Fruit fly (Drosophila melanogaster): ENCODE results near the gene Meltrin.

Meltrin gene

DNA sequence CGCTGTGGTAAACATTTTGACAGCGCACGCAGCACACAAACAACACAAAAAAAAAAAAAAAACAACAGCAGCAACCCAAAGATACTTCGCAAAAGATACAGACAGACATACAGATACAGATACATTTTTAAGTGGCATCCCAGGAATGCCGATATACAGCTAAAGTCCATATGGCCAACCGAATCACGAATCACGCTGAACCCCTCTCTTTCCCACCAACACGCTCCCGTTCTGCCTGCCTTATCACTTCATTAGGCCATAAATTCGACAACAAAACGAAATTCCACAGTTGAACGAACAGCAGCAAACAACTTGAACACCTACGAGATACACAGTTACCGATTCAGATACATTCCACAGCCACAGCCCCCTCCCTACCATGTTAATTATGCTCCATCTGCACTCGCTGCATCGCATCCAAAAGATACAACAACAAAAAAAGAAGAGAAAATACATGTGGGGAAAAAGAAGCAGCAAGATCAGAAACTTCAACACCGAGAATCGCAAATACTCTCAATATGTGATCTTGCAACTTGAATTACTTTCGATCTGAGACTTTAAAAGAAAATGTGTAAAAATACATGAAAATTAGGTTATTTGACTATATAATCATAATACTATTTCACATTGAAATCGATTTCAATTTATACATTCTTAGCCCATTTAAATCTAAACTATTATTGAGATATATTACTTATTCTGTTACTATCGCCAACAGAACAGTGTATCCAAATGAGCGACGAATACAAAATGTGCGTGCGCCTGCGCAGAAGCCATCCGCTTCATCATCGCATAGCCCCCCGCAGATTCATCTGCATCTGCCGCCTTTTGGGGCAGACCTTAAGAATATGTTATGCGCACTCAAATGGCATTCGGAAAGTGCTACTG lies 19.3 kb upstream of the Meltrin start (continued):
- peak; percentile 21; the same call in 1 of the 2 replicates for TF ChIP-seq Awh (GFP tag; IDR thresholded peaks at IDR 0.05)
- 0 out of 2 replicates have a peak, but pooled peaks have one; percentile 37 for TF ChIP-seq nerfin-2 (GFP tag; IDR thresholded peaks at IDR 0.05; ENCODE audit: partially characterized antibody)
- no peak for TF ChIP-seq chn (GFP tag; optimal IDR thresholded peaks at IDR 0.05)
- peak; percentile 59; the same call in 2 of the 3 replicates for TF ChIP-seq CG17361 (GFP tag; IDR thresholded peaks at IDR 0.05)
- TF ChIP-seq abd-A (tag; optimal IDR thresholded peaks at IDR 0.05): peak; percentile 73
- TF ChIP-seq CG33557 (GFP tag; optimal IDR thresholded peaks at IDR 0.05): peak; percentile 34
- TF ChIP-seq crc (GFP tag; optimal IDR thresholded peaks at IDR 0.05): no peak
- no peak for TF ChIP-seq Stat92E (GFP tag; optimal IDR thresholded peaks at IDR 0.05)
- TF ChIP-seq run (tag; optimal IDR thresholded peaks at IDR 0.05): peak; percentile 1
- no peak for TF ChIP-seq Doc3 (GFP tag; IDR thresholded peaks at IDR 0.05; ENCODE audit: partially characterized antibody)
- TF ChIP-seq CG3407 (GFP tag; optimal IDR thresholded peaks at IDR 0.05): no peak
- peak; percentile 50 for TF ChIP-seq gem (tag; optimal IDR thresholded peaks at IDR 0.05)
- TF ChIP-seq CG10979 (tag; optimal IDR thresholded peaks at IDR 0.05): peak; percentile 38
- peak; percentile 46 for TF ChIP-seq grn (GFP tag; optimal IDR thresholded peaks at IDR 0.05)
- TF ChIP-seq CG7839 (tag; optimal IDR thresholded peaks at IDR 0.05): peak; percentile 15
- TF ChIP-seq CG6254 (GFP tag; optimal IDR thresholded peaks at IDR 0.05): no peak
- TF ChIP-seq CG12104 (GFP tag; optimal IDR thresholded peaks at IDR 0.05): no peak
- TF ChIP-seq row (GFP tag; IDR thresholded peaks at IDR 0.05): peak; percentile 55
- TF ChIP-seq CG14860 (GFP tag; IDR thresholded peaks at IDR 0.05; ENCODE audit: partially characterized antibody): no peak
- no peak for TF ChIP-seq unc-4 (GFP tag; IDR thresholded peaks at IDR 0.05; ENCODE audit: partially characterized antibody)
- TF ChIP-seq bsh (GFP tag; optimal IDR thresholded peaks at IDR 0.05): peak in 1 of 2 experiments; percentile 11
- peak; percentile 3 for TF ChIP-seq dmrt99B (tag; optimal IDR thresholded peaks at IDR 0.05)
- TF ChIP-seq CG11504 (tag; optimal IDR thresholded peaks at IDR 0.05): no peak
- peak; percentile 11 for TF ChIP-seq CoRest (tag; optimal IDR thresholded peaks at IDR 0.05)
- TF ChIP-seq chinmo (GFP tag; IDR thresholded peaks at IDR 0.05; ENCODE audit: partially characterized antibody): 0 out of 4 replicates have a peak, but pooled peaks have one; percentile 41
- no peak for TF ChIP-seq H2.0 (GFP tag; IDR thresholded peaks at IDR 0.05)
- peak; percentile 10; the same call in 1 of the 2 replicates for TF ChIP-seq HLH3B (GFP tag; IDR thresholded peaks at IDR 0.05)
- TF ChIP-seq CG14965 (GFP tag; optimal IDR thresholded peaks at IDR 0.05; ENCODE audit: borderline replicate concordance): no peak
- peak; percentile 76 for TF ChIP-seq twi (tag; optimal IDR thresholded peaks at IDR 0.05)
- TF ChIP-seq CG7271 (tag; optimal IDR thresholded peaks at IDR 0.05): no peak
- no peak for TF ChIP-seq gt (GFP tag; IDR thresholded peaks at IDR 0.05)
- TF ChIP-seq grau (tag; optimal IDR thresholded peaks at IDR 0.05): peak; percentile 16
- no peak for TF ChIP-seq CG42726 (GFP tag; IDR thresholded peaks at IDR 0.05; ENCODE audit: partially characterized antibody)
- TF ChIP-seq p53 (GFP tag; optimal IDR thresholded peaks at IDR 0.05): no peak
- TF ChIP-seq Xrp1 (GFP tag; IDR thresholded peaks at IDR 0.05): peak; percentile 10; the same call in 1 of the 2 replicates
- TF ChIP-seq unpg (GFP tag; optimal IDR thresholded peaks at IDR 0.05): peak; percentile 3
- TF ChIP-seq sqz (GFP tag; optimal IDR thresholded peaks at IDR 0.05): peak; percentile 35
- TF ChIP-seq tin (GFP tag; optimal IDR thresholded peaks at IDR 0.05): no peak
- TF ChIP-seq CG1832 (GFP tag; optimal IDR thresholded peaks at IDR 0.05): no peak

All from whole organism, embryonic.